ENCODE assay signal across 3 fruit fly cellular contexts in the genomic region with DNA sequence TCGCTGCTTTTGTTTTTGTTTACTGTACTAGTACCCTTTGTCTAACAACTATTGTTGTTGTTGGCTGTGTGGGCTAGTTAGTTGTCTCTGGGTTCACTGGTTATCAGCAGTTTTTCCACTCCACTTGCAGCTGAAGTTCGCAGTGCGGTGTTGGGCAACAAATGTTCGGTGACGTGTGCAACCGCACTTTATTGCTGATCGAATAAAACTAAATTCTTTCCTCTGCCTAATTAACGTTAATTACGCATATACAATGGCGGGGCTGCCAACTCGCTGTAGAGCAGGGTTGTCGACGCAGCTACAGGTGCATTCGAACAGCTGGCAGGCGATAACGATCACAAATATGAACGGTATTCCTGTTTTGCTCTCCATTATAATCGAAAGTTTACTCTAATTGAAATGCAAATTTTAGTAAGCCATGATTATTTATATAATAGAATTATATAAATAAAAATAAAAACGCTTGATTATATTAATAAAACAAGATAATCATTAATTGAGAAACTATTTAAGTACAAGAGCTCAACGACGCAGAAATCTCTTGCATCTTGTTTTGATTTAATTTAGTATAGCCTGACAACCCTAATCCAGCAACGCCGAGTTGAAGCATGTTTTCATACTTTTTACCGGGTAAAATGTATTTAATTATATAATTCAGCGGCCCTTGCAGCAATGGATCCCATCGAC.
TF ChIP-seq lines count a peak whose summit lies in the region.

A gene (minus strand): TSS at position 276 of the 687 bp plus-strand sequence.
A gene (plus strand): TSS at position 566 of the 687 bp plus-strand sequence.
A gene (plus strand): TSS at position 566 of the 687 bp plus-strand sequence.

TF ChIP-seq in whole organism, adult, 20 proteins besides CTCF, POLR2A, EP300 and RAD21 (continued from another document):
- TF ChIP-seq CG7101 (tag; optimal IDR thresholded peaks at IDR 0.05; lab: Kevin White, UChicago), result peak; percentile 96
- peak; percentile 90 for TF ChIP-seq CG12768 (GFP tag; optimal IDR thresholded peaks at IDR 0.05; lab: Kevin White, UChicago)
- no peak for TF ChIP-seq CG5204 (GFP tag; optimal IDR thresholded peaks at IDR 0.05; lab: Kevin White, UChicago)
- peak; percentile 69 for TF ChIP-seq cic (GFP tag; optimal IDR thresholded peaks at IDR 0.05; lab: Kevin White, UChicago)

TF ChIP-seq in whole organism, embryonic, 481 proteins besides CTCF, POLR2A, EP300 and RAD21 (continued from another document and continues in another):
- TF ChIP-seq cato (GFP tag; optimal IDR thresholded peaks at IDR 0.05; lab: Kevin White, UChicago; ENCODE audit: borderline replicate concordance) (peak; percentile 59), CG8924 (tag; optimal IDR thresholded peaks at IDR 0.05; lab: Kevin White, UChicago) (peak; percentile 96), Med (GFP tag; lab: Kevin White, UChicago) (peak; percentile 94), pum (GFP tag; optimal IDR thresholded peaks at IDR 0.05; lab: Kevin White, UChicago) (peak; percentile 45), CG14965 (GFP tag; optimal IDR thresholded peaks at IDR 0.05; lab: Kevin White, UChicago; ENCODE audit: borderline replicate concordance) (no peak), Lhr (GFP tag; optimal IDR thresholded peaks at IDR 0.05; lab: Kevin White, UChicago) (peak; percentile 62), ash1 (GFP tag; optimal IDR thresholded peaks at IDR 0.05; lab: Kevin White, UChicago) (no peak), abd-A (tag; optimal IDR thresholded peaks at IDR 0.05; lab: Kevin White, UChicago) (no peak), CHES-1-like (GFP tag; optimal IDR thresholded peaks at IDR 0.05; lab: Kevin White, UChicago) (peak; percentile 29), CG3281 (GFP tag; optimal IDR thresholded peaks at IDR 0.05; lab: Kevin White, UChicago) (peak; percentile 85), CG1529 (GFP tag; optimal IDR thresholded peaks at IDR 0.05; lab: Kevin White, UChicago) (no peak), bsh (GFP tag; optimal IDR thresholded peaks at IDR 0.05; lab: Kevin White, UChicago) (peak in 1 of 2 experiments; percentile 92), nmo (GFP tag; optimal IDR thresholded peaks at IDR 0.05; lab: Kevin White, UChicago) (peak; percentile 80), CG12659 (GFP tag; optimal IDR thresholded peaks at IDR 0.05; lab: Kevin White, UChicago) (peak; percentile 96), Optix (GFP tag; IDR thresholded peaks at IDR 0.05; lab: Robert Waterston, UW) (0 out of 3 replicates have a peak, but pooled peaks have one; percentile 34), CG18764 (GFP tag; optimal IDR thresholded peaks at IDR 0.05; lab: Kevin White, UChicago) (peak; percentile 83), Stat92E (GFP tag; optimal IDR thresholded peaks at IDR 0.05; lab: Kevin White, UChicago) (peak in 1 of 3 experiments; percentile 36), Dek (tag; optimal IDR thresholded peaks at IDR 0.05; lab: Kevin White, UChicago) (peak; percentile 91), CG6654 (GFP tag; optimal IDR thresholded peaks at IDR 0.05; lab: Kevin White, UChicago) (no peak), Bteb2 (GFP tag; optimal IDR thresholded peaks at IDR 0.05; lab: Kevin White, UChicago) (peak; percentile 14), E2f2 (GFP tag; IDR thresholded peaks at IDR 0.05; lab: Robert Waterston, UW) (peak; percentile 68), Fer2 (tag; optimal IDR thresholded peaks at IDR 0.05; lab: Kevin White, UChicago) (peak; percentile 76), ab (GFP tag; optimal IDR thresholded peaks at IDR 0.05; lab: Kevin White, UChicago) (peak; percentile 33), Asciz (GFP tag; optimal IDR thresholded peaks at IDR 0.05; lab: Kevin White, UChicago) (no peak), shn (GFP tag; optimal IDR thresholded peaks at IDR 0.05; lab: Kevin White, UChicago) (peak; percentile 17), Oli (tag; optimal IDR thresholded peaks at IDR 0.05; lab: Kevin White, UChicago) (peak; percentile 89), CG6272 (GFP tag; IDR thresholded peaks at IDR 0.05; lab: Robert Waterston, UW) (0 out of 2 replicates have a peak, but pooled peaks have one; percentile 64), pho (GFP tag; optimal IDR thresholded peaks at IDR 0.05; lab: Kevin White, UChicago) (no peak), CG4404 (GFP tag; IDR thresholded peaks at IDR 0.05; lab: Robert Waterston, UW) (peak; percentile 82), lbe (GFP tag; optimal IDR thresholded peaks at IDR 0.05; lab: Kevin White, UChicago) (peak; percentile 68), gem (tag; optimal IDR thresholded peaks at IDR 0.05; lab: Kevin White, UChicago) (peak; percentile 96), Taf1 (GFP tag; IDR thresholded peaks at IDR 0.05; lab: Robert Waterston, UW) (peak; percentile 55), Xbp1 (GFP tag; optimal IDR thresholded peaks at IDR 0.05; lab: Kevin White, UChicago) (peak; percentile 86), gcm (GFP tag; optimal IDR thresholded peaks at IDR 0.05; lab: Kevin White, UChicago) (peak; percentile 93), slbo (GFP tag; IDR thresholded peaks at IDR 0.05; lab: Robert Waterston, UW) (peak; percentile 91), psq (GFP tag; optimal IDR thresholded peaks at IDR 0.05; lab: Kevin White, UChicago) (peak; percentile 68), chif (GFP tag; optimal IDR thresholded peaks at IDR 0.05; lab: Kevin White, UChicago) (peak in 1 of 2 experiments; percentile 49), unc-4 (GFP tag; IDR thresholded peaks at IDR 0.05; lab: Robert Waterston, UW; ENCODE audit: partially characterized antibody) (peak; percentile 46), zen2 (GFP tag; IDR thresholded peaks at IDR 0.05; lab: Robert Waterston, UW; ENCODE audit: partially characterized antibody) (no peak), HLH54F (GFP tag; optimal IDR thresholded peaks at IDR 0.05; lab: Kevin White, UChicago) (peak; percentile 49), CG17359 (tag; optimal IDR thresholded peaks at IDR 0.05; lab: Kevin White, UChicago) (peak; percentile 87), hbn (GFP tag; IDR thresholded peaks at IDR 0.05; lab: Robert Waterston, UW; ENCODE audit: partially characterized antibody) (no peak; the same call in 1 of the 2 replicates), inv (GFP tag; IDR thresholded peaks at IDR 0.05; lab: Robert Waterston, UW; ENCODE audit: partially characterized antibody) (no peak), CG31224 (GFP tag; IDR thresholded peaks at IDR 0.05; lab: Robert Waterston, UW) (peak; percentile 78), br (optimal IDR thresholded peaks at IDR 0.05; lab: Kevin White, UChicago) (no peak), kni (GFP tag; optimal IDR thresholded peaks at IDR 0.05; lab: Kevin White, UChicago) (peak; percentile 30), wdn (GFP tag; IDR thresholded peaks at IDR 0.05; lab: Robert Waterston, UW) (peak; percentile 63), lab (GFP tag; optimal IDR thresholded peaks at IDR 0.05; lab: Kevin White, UChicago) (peak; percentile 90), gcm2 (GFP tag; optimal IDR thresholded peaks at IDR 0.05; lab: Kevin White, UChicago) (no peak), cas (GFP tag; IDR thresholded peaks at IDR 0.05; lab: Robert Waterston, UW) (peak; percentile 49; the same call in 1 of the 2 replicates), CG33557 (GFP tag; optimal IDR thresholded peaks at IDR 0.05; lab: Kevin White, UChicago) (peak; percentile 93), fru (optimal IDR thresholded peaks at IDR 0.05; lab: Kevin White, UChicago) (no peak), Max (GFP tag; optimal IDR thresholded peaks at IDR 0.05; lab: Kevin White, UChicago) (peak; percentile 71), ken (GFP tag; IDR thresholded peaks at IDR 0.05; lab: Robert Waterston, UW) (peak; percentile 68), dan (GFP tag; IDR thresholded peaks at IDR 0.05; lab: Robert Waterston, UW) (no peak), Dbx (GFP tag; IDR thresholded peaks at IDR 0.05; lab: Robert Waterston, UW) (peak; percentile 83), p53 (GFP tag; optimal IDR thresholded peaks at IDR 0.05; lab: Kevin White, UChicago) (no peak)

TF ChIP-seq in whole organism, prepupa, 60 proteins besides CTCF, POLR2A, EP300 and RAD21 (continued from another document):
- TF ChIP-seq Eip93F (GFP tag; optimal IDR thresholded peaks at IDR 0.05; lab: Kevin White, UChicago) (peak; percentile 52), CG32006 (GFP tag; optimal IDR thresholded peaks at IDR 0.05; lab: Kevin White, UChicago) (no peak), vri (GFP tag; optimal IDR thresholded peaks at IDR 0.05; lab: Kevin White, UChicago) (no peak), Gug (GFP tag; IDR thresholded peaks at IDR 0.05; lab: Robert Waterston, UW) (peak; percentile 77), CG11294 (GFP tag; IDR thresholded peaks at IDR 0.05; lab: Robert Waterston, UW) (peak; percentile 82; the same call in 1 of the 2 replicates), ss (GFP tag; optimal IDR thresholded peaks at IDR 0.05; lab: Kevin White, UChicago) (no peak), topi (GFP tag; optimal IDR thresholded peaks at IDR 0.05; lab: Kevin White, UChicago) (no peak), Eip75B (GFP tag; optimal IDR thresholded peaks at IDR 0.05; lab: Kevin White, UChicago) (no peak), pdm3 (GFP tag; optimal IDR thresholded peaks at IDR 0.05; lab: Kevin White, UChicago) (no peak), CG3032 (tag; optimal IDR thresholded peaks at IDR 0.05; lab: Kevin White, UChicago) (peak; percentile 90), CG10669 (GFP tag; optimal IDR thresholded peaks at IDR 0.05; lab: Kevin White, UChicago) (no peak), CG7368 (GFP tag; optimal IDR thresholded peaks at IDR 0.05; lab: Kevin White, UChicago) (peak; percentile 50), Eip78C (GFP tag; lab: Kevin White, UChicago) (no peak), CG4318 (GFP tag; optimal IDR thresholded peaks at IDR 0.05; lab: Kevin White, UChicago) (no peak), CG1621 (tag; optimal IDR thresholded peaks at IDR 0.05; lab: Kevin White, UChicago) (no peak), dac (GFP tag; optimal IDR thresholded peaks at IDR 0.05; lab: Kevin White, UChicago) (no peak), CG6808 (GFP tag; optimal IDR thresholded peaks at IDR 0.05; lab: Kevin White, UChicago) (no peak), Hr38 (GFP tag; optimal IDR thresholded peaks at IDR 0.05; lab: Kevin White, UChicago) (no peak), CG11902 (GFP tag; optimal IDR thresholded peaks at IDR 0.05; lab: Kevin White, UChicago) (no peak), Smox (GFP tag; optimal IDR thresholded peaks at IDR 0.05; lab: Kevin White, UChicago) (no peak), acj6 (GFP tag; optimal IDR thresholded peaks at IDR 0.05; lab: Kevin White, UChicago) (no peak), Hr4 (GFP tag; optimal IDR thresholded peaks at IDR 0.05; lab: Kevin White, UChicago) (no peak), dsx (GFP tag; optimal IDR thresholded peaks at IDR 0.05; lab: Kevin White, UChicago; ENCODE audit: poor library complexity, severe bottlenecking) (peak; percentile 48), OdsH (GFP tag; optimal IDR thresholded peaks at IDR 0.05; lab: Kevin White, UChicago) (no peak), eg (GFP tag; IDR thresholded peaks at IDR 0.05; lab: Robert Waterston, UW) (peak; percentile 89), CG6854 (GFP tag; optimal IDR thresholded peaks at IDR 0.05; lab: Kevin White, UChicago) (peak; percentile 13), CG15336 (GFP tag; IDR thresholded peaks at IDR 0.05; lab: Robert Waterston, UW) (peak; percentile 82), CG6163 (GFP tag; IDR thresholded peaks at IDR 0.05; lab: Robert Waterston, UW) (peak; percentile 78), CG8632 (GFP tag; optimal IDR thresholded peaks at IDR 0.05; lab: Kevin White, UChicago) (peak; percentile 86), salr (GFP tag; optimal IDR thresholded peaks at IDR 0.05; lab: Kevin White, UChicago) (peak in 1 of 2 experiments; percentile 21), cyc (GFP tag; optimal IDR thresholded peaks at IDR 0.05; lab: Kevin White, UChicago) (peak; percentile 60), CG6276 (GFP tag; optimal IDR thresholded peaks at IDR 0.05; lab: Kevin White, UChicago) (no peak), CG34406 (GFP tag; optimal IDR thresholded peaks at IDR 0.05; lab: Kevin White, UChicago) (peak; percentile 81), CG11762 (GFP tag; optimal IDR thresholded peaks at IDR 0.05; lab: Kevin White, UChicago; ENCODE audit: insufficient read depth) (peak; percentile 76), Ets21C (GFP tag; optimal IDR thresholded peaks at IDR 0.05; lab: Kevin White, UChicago) (no peak), fd59A (GFP tag; optimal IDR thresholded peaks at IDR 0.05; lab: Kevin White, UChicago) (peak; percentile 28), Met (GFP tag; optimal IDR thresholded peaks at IDR 0.05; lab: Kevin White, UChicago) (no peak), fd85E (GFP tag; optimal IDR thresholded peaks at IDR 0.05; lab: Kevin White, UChicago) (no peak), Blimp-1 (GFP tag; optimal IDR thresholded peaks at IDR 0.05; lab: Kevin White, UChicago) (peak; percentile 65), fkh (GFP tag; optimal IDR thresholded peaks at IDR 0.05; lab: Kevin White, UChicago) (no peak), CG8319 (GFP tag; optimal IDR thresholded peaks at IDR 0.05; lab: Kevin White, UChicago) (no peak), lz (GFP tag; optimal IDR thresholded peaks at IDR 0.05; lab: Kevin White, UChicago) (peak; percentile 62)
